Comparison of ENCODE assay signal across 5 fruit fly cellular contexts in the genomic region with DNA sequence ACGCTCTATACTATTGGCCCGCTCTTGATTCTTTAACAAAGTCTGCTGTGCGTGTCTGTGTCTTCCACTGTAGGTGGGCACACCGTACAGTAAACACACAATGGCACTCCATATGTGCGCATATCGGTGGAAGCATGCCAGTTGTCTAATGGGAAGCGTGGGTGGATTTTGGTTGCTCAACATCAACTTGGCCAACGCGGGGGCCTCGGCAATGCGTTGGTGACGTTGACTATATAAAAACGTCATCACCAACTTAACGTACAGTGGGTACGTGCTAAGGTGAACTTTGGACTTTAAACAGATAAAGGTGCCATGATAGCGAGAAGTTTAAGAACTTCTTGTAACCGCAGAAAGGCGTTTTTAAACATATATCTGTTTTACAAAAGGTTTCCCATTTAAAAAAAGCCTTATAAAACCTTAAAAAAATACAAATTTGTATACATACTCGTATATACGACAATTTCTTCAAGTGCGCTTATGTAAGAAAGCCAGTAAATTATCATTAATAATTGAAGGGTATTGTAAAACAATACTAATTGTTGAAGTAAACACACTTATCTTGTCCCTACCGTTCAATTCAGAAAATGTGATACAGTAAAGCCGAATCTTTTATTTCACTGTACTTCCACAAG.
TF ChIP-seq lines count a peak whose summit lies in the region.

No protein-coding gene starts in this region.

- TF ChIP-seq CTCF in whole organism, embryonic (GFP tag; optimal IDR thresholded peaks at IDR 0.05; lab: Kevin White, UChicago) = no peak

TF ChIP-seq in whole organism, adult, 20 proteins besides CTCF, POLR2A, EP300 and RAD21:
- TF ChIP-seq Hr96 (GFP tag; optimal IDR thresholded peaks at IDR 0.05; lab: Kevin White, UChicago) (peak; percentile 60), toe (GFP tag; optimal IDR thresholded peaks at IDR 0.05; lab: Kevin White, UChicago) (peak; percentile 61), CG14711 (tag; optimal IDR thresholded peaks at IDR 0.05; lab: Kevin White, UChicago) (peak; percentile 12), CG11617 (GFP tag; optimal IDR thresholded peaks at IDR 0.05; lab: Kevin White, UChicago) (peak; percentile 67), CG12768 (GFP tag; optimal IDR thresholded peaks at IDR 0.05; lab: Kevin White, UChicago) (peak; percentile 69), CG1620 (GFP tag; optimal IDR thresholded peaks at IDR 0.05; lab: Kevin White, UChicago) (no peak), CG5204 (GFP tag; optimal IDR thresholded peaks at IDR 0.05; lab: Kevin White, UChicago) (peak; percentile 80), CG33017 (tag; optimal IDR thresholded peaks at IDR 0.05; lab: Kevin White, UChicago) (peak; percentile 56), CG7101 (tag; optimal IDR thresholded peaks at IDR 0.05; lab: Kevin White, UChicago) (peak; percentile 13), cic (GFP tag; optimal IDR thresholded peaks at IDR 0.05; lab: Kevin White, UChicago) (no peak), CG7045 (GFP tag; optimal IDR thresholded peaks at IDR 0.05; lab: Kevin White, UChicago) (peak; percentile 76), pad (GFP tag; optimal IDR thresholded peaks at IDR 0.05; lab: Kevin White, UChicago) (peak; percentile 7), bab1 (GFP tag; optimal IDR thresholded peaks at IDR 0.05; lab: Kevin White, UChicago) (no peak), Mnt (GFP tag; optimal IDR thresholded peaks at IDR 0.05; lab: Kevin White, UChicago) (no peak)

TF ChIP-seq in whole organism, embryonic, 481 proteins besides CTCF, POLR2A, EP300 and RAD21 (continues in another document):
- TF ChIP-seq CG12071 (GFP tag; optimal IDR thresholded peaks at IDR 0.05; lab: Kevin White, UChicago) (no peak), CG42726 (GFP tag; IDR thresholded peaks at IDR 0.05; lab: Robert Waterston, UW; ENCODE audit: partially characterized antibody) (no peak), D19A (tag; optimal IDR thresholded peaks at IDR 0.05; lab: Kevin White, UChicago) (peak; percentile 46), CG31441 (GFP tag; IDR thresholded peaks at IDR 0.05; lab: Robert Waterston, UW) (peak; percentile 60; the same call in 1 of the 2 replicates), gsb (GFP tag; IDR thresholded peaks at IDR 0.05; lab: Robert Waterston, UW) (0 out of 2 replicates have a peak, but pooled peaks have one; percentile 43), lab (GFP tag; optimal IDR thresholded peaks at IDR 0.05; lab: Kevin White, UChicago) (peak; percentile 78), CG6654 (GFP tag; optimal IDR thresholded peaks at IDR 0.05; lab: Kevin White, UChicago) (peak; percentile 15), CG8290 (GFP tag; optimal IDR thresholded peaks at IDR 0.05; lab: Kevin White, UChicago) (no peak), CG8290 (tag; optimal IDR thresholded peaks at IDR 0.05; lab: Kevin White, UChicago) (peak in 1 of 2 experiments; percentile 42), grau (tag; optimal IDR thresholded peaks at IDR 0.05; lab: Kevin White, UChicago) (peak; percentile 92), tin (GFP tag; optimal IDR thresholded peaks at IDR 0.05; lab: Kevin White, UChicago) (peak; percentile 6), Hr51 (GFP tag; optimal IDR thresholded peaks at IDR 0.05; lab: Kevin White, UChicago) (peak in 1 of 2 experiments; percentile 69), pho (GFP tag; optimal IDR thresholded peaks at IDR 0.05; lab: Kevin White, UChicago) (peak; percentile 42), Awh (GFP tag; IDR thresholded peaks at IDR 0.05; lab: Robert Waterston, UW) (0 out of 2 replicates have a peak, but pooled peaks have one; percentile 13), Dad (GFP tag; optimal IDR thresholded peaks at IDR 0.05; lab: Kevin White, UChicago) (no peak), CG6254 (GFP tag; optimal IDR thresholded peaks at IDR 0.05; lab: Kevin White, UChicago) (peak; percentile 17)

TF ChIP-seq in whole organism, prepupa, 60 proteins besides CTCF, POLR2A, EP300 and RAD21 (continues in another document):
- TF ChIP-seq CG3032 (tag; optimal IDR thresholded peaks at IDR 0.05; lab: Kevin White, UChicago) = peak; percentile 25
- TF ChIP-seq Hr4 (GFP tag; optimal IDR thresholded peaks at IDR 0.05; lab: Kevin White, UChicago) = peak; percentile 65
- TF ChIP-seq CG7368 (GFP tag; optimal IDR thresholded peaks at IDR 0.05; lab: Kevin White, UChicago) = no peak
- peak; percentile 8 for TF ChIP-seq fd59A (GFP tag; optimal IDR thresholded peaks at IDR 0.05; lab: Kevin White, UChicago)
- peak; percentile 54 for TF ChIP-seq CG10631 (GFP tag; optimal IDR thresholded peaks at IDR 0.05; lab: Kevin White, UChicago)
- TF ChIP-seq Eip93F (GFP tag; optimal IDR thresholded peaks at IDR 0.05; lab: Kevin White, UChicago) = no peak
- TF ChIP-seq Sox14 (GFP tag; optimal IDR thresholded peaks at IDR 0.05; lab: Kevin White, UChicago) = peak; percentile 36
- TF ChIP-seq ss (GFP tag; optimal IDR thresholded peaks at IDR 0.05; lab: Kevin White, UChicago) = peak; percentile 15 to 62
- TF ChIP-seq CG11294 (GFP tag; IDR thresholded peaks at IDR 0.05; lab: Robert Waterston, UW) = no peak; the same call in 1 of the 2 replicates
- peak; percentile 14 for TF ChIP-seq Ets96B (tag; optimal IDR thresholded peaks at IDR 0.05; lab: Kevin White, UChicago)
- TF ChIP-seq CG6808 (GFP tag; optimal IDR thresholded peaks at IDR 0.05; lab: Kevin White, UChicago) = peak; percentile 53
- TF ChIP-seq salr (GFP tag; optimal IDR thresholded peaks at IDR 0.05; lab: Kevin White, UChicago) = peak in 1 of 2 experiments; percentile 41
- peak; percentile 30 for TF ChIP-seq Smox (GFP tag; optimal IDR thresholded peaks at IDR 0.05; lab: Kevin White, UChicago)
- no peak for TF ChIP-seq CG1621 (tag; optimal IDR thresholded peaks at IDR 0.05; lab: Kevin White, UChicago)
- peak; percentile 49 for TF ChIP-seq CG15336 (GFP tag; IDR thresholded peaks at IDR 0.05; lab: Robert Waterston, UW)
- TF ChIP-seq CG6792 (GFP tag; optimal IDR thresholded peaks at IDR 0.05; lab: Kevin White, UChicago) = peak; percentile 33
- peak; percentile 87 for TF ChIP-seq Eip78C (GFP tag; lab: Kevin White, UChicago)
- peak; percentile 49 for TF ChIP-seq Eip75B (GFP tag; optimal IDR thresholded peaks at IDR 0.05; lab: Kevin White, UChicago)

TF ChIP-seq in whole organism, pupa, 21 proteins besides CTCF, POLR2A, EP300 and RAD21 (continues in another document):
- TF ChIP-seq CG32121 (GFP tag; IDR thresholded peaks at IDR 0.05; lab: Robert Waterston, UW) (peak; percentile 46; the same call in 1 of the 2 replicates), CG8159 (tag; optimal IDR thresholded peaks at IDR 0.05; lab: Kevin White, UChicago) (peak; percentile 44), CG13204 (GFP tag; optimal IDR thresholded peaks at IDR 0.05; lab: Kevin White, UChicago) (no peak), CG14655 (GFP tag; optimal IDR thresholded peaks at IDR 0.05; lab: Kevin White, UChicago) (peak; percentile 73), CG8301 (tag; optimal IDR thresholded peaks at IDR 0.05; lab: Kevin White, UChicago) (peak; percentile 62), Pif1B (GFP tag; optimal IDR thresholded peaks at IDR 0.05; lab: Kevin White, UChicago) (peak; percentile 39), Snoo (tag; optimal IDR thresholded peaks at IDR 0.05; lab: Kevin White, UChicago) (peak; percentile 32), CG12605 (GFP tag; IDR thresholded peaks at IDR 0.05; lab: Robert Waterston, UW) (no peak), CG10348 (GFP tag; IDR thresholded peaks at IDR 0.05; lab: Robert Waterston, UW) (no peak), CG9948 (tag; optimal IDR thresholded peaks at IDR 0.05; lab: Kevin White, UChicago) (peak; percentile 45), fd96Ca (GFP tag; IDR thresholded peaks at IDR 0.05; lab: Robert Waterston, UW) (peak; percentile 23; the same call in 1 of the 3 replicates), CG34367 (tag; optimal IDR thresholded peaks at IDR 0.05; lab: Kevin White, UChicago) (no peak), CG15710 (tag; optimal IDR thresholded peaks at IDR 0.05; lab: Kevin White, UChicago) (peak; percentile 37), rn (GFP tag; IDR thresholded peaks at IDR 0.05; lab: Robert Waterston, UW) (no peak), CG17806 (tag; optimal IDR thresholded peaks at IDR 0.05; lab: Kevin White, UChicago) (peak; percentile 35), EcR (GFP tag; optimal IDR thresholded peaks at IDR 0.05; lab: Kevin White, UChicago) (no peak), gl (tag; optimal IDR thresholded peaks at IDR 0.05; lab: Kevin White, UChicago) (peak; percentile 6), Ets98B (GFP tag; IDR thresholded peaks at IDR 0.05; lab: Robert Waterston, UW) (no peak), CG4496 (GFP tag; IDR thresholded peaks at IDR 0.05; lab: Robert Waterston, UW) (peak; percentile 46; the same call in 1 of the 3 replicates)

TF ChIP-seq in whole organism, wandering third instar larva, 38 proteins besides CTCF, POLR2A, EP300 and RAD21 (continues in another document):
- TF ChIP-seq lola (GFP tag; optimal IDR thresholded peaks at IDR 0.05; lab: Kevin White, UChicago) (no peak), tai (GFP tag; optimal IDR thresholded peaks at IDR 0.05; lab: Kevin White, UChicago) (no peak), fru (GFP tag; optimal IDR thresholded peaks at IDR 0.05; lab: Kevin White, UChicago) (peak; percentile 58), CG9705 (GFP tag; optimal IDR thresholded peaks at IDR 0.05; lab: Kevin White, UChicago) (peak; percentile 29), foxo (GFP tag; optimal IDR thresholded peaks at IDR 0.05; lab: Kevin White, UChicago) (peak in 1 of 2 experiments; percentile 63), rgr (GFP tag; optimal IDR thresholded peaks at IDR 0.05; lab: Kevin White, UChicago) (peak; percentile 58), N (GFP tag; optimal IDR thresholded peaks at IDR 0.05; lab: Kevin White, UChicago) (no peak), br (GFP tag; optimal IDR thresholded peaks at IDR 0.05; lab: Kevin White, UChicago) (peak; percentile 15), dmrt93B (GFP tag; optimal IDR thresholded peaks at IDR 0.05; lab: Kevin White, UChicago) (peak; percentile 15), HLH106 (tag; optimal IDR thresholded peaks at IDR 0.05; lab: Kevin White, UChicago) (peak; percentile 60), ey (GFP tag; optimal IDR thresholded peaks at IDR 0.05; lab: Kevin White, UChicago) (peak; percentile 39), Mio (GFP tag; optimal IDR thresholded peaks at IDR 0.05; lab: Kevin White, UChicago) (no peak), h (GFP tag; optimal IDR thresholded peaks at IDR 0.05; lab: Kevin White, UChicago) (peak; percentile 51), psq (GFP tag; optimal IDR thresholded peaks at IDR 0.05; lab: Kevin White, UChicago) (peak; percentile 27), dsf (GFP tag; optimal IDR thresholded peaks at IDR 0.05; lab: Kevin White, UChicago; ENCODE audit: borderline replicate concordance) (no peak), CrebA (GFP tag; optimal IDR thresholded peaks at IDR 0.05; lab: Kevin White, UChicago; ENCODE audit: borderline replicate concordance) (no peak), pan (optimal IDR thresholded peaks at IDR 0.05; lab: Kevin White, UChicago) (no peak), sv (GFP tag; optimal IDR thresholded peaks at IDR 0.05; lab: Kevin White, UChicago) (no peak), Jra (GFP tag; optimal IDR thresholded peaks at IDR 0.05; lab: Kevin White, UChicago) (no peak), dl (GFP tag; optimal IDR thresholded peaks at IDR 0.05; lab: Kevin White, UChicago; ENCODE audit: insufficient read depth in 1 of 2, partially characterized antibody in 2 of 2) (no peak), OdsH (GFP tag; optimal IDR thresholded peaks at IDR 0.05; lab: Kevin White, UChicago) (no peak), Myc (optimal IDR thresholded peaks at IDR 0.05; lab: Kevin White, UChicago) (no peak)
